Worm (Caenorhabditis elegans): ENCODE data around the gene C07G3.15.

C07G3.15 gene

DNA sequence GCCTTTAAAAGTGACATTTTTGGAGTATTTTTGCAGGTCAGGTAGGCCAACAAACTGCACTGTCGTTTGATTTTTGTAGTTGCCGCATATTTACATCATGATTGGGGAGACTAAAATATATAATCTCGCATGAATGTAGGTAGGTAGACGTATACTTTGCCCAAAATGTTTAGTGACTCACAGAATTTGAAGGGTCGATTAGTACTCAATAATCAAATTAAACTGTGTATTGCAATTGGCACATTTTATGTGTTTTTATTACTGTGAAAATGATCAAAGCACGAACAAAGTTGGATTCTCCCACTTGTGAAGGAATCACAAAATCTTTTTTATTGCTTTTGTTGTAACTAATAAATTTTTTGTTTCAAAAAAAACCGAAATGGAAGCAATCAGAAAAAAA is at the start of gene C07G3.15:
TSS of gene C07G3.15 (minus strand) at position 101 of the 400 bp plus-strand sequence.
- TF ChIP-seq nhr-23 (tag; optimal IDR thresholded peaks at IDR 0.05) = no peak
- TF ChIP-seq skn-1 (tag; optimal IDR thresholded peaks at IDR 0.05) = no peak
- no peak for TF ChIP-seq unc-39 (tag; optimal IDR thresholded peaks at IDR 0.05)
- no peak for TF ChIP-seq unc-62 (GFP tag; optimal IDR thresholded peaks at IDR 0.05)
- no peak for TF ChIP-seq gmeb-1 (tag; optimal IDR thresholded peaks at IDR 0.05)
- TF ChIP-seq aly-2 (tag; optimal IDR thresholded peaks at IDR 0.05) = no peak
- TF ChIP-seq lin-39 (tag; optimal IDR thresholded peaks at IDR 0.05) = no peak
- no peak for TF ChIP-seq egl-27 (tag; optimal IDR thresholded peaks at IDR 0.05)
- no peak for TF ChIP-seq nhr-11 (tag; optimal IDR thresholded peaks at IDR 0.05)
- TF ChIP-seq lin-13 (GFP tag; optimal IDR thresholded peaks at IDR 0.05) = no peak
- no peak for TF ChIP-seq elt-1 (tag; optimal IDR thresholded peaks at IDR 0.05)

DNA sequence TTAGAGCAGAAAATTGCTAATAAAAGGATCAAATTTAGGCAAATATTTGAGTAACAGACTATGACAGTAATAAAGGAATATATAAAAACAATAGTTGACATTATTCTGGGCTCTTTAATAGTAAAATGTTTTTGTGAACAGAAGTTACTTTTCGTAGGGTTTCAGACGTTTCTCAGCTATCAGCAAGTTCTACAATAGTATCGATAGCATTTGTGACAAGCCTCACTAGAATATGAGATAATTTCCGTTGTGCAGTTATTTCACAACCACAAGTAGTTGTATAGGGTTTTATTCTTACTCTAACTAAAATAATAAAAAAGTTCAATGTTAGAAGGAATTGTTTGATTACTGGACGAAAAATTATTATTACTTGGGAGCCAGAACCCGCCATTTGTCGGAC is 49.7 kb upstream of the C07G3.15 start, which contains the start of gene srbc-68:
TSS of gene srbc-68 (minus strand) at position 101 of the 400 bp plus-strand sequence.
- TF ChIP-seq crh-2 (tag; optimal IDR thresholded peaks at IDR 0.05) = no peak
- TF ChIP-seq nhr-77 (tag; optimal IDR thresholded peaks at IDR 0.05) = no peak

DNA sequence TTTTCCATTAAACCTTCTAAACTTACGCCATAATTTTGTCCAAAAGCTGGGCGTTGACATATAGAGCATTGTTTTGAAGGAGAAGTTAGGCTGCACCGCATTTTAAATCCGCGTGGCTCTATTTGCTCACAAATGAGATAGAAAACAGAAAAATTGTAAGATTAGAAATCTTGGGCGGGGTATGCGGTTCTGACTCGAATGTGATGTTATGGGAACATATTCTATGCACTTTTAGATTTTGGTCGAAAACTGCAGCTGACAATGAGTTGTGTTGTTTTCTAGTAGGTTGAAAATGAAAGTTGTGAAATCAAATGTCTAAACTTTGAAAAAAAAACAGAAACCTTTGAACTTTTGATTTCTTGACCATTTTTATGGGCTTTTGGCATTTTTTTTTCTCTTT is 46.6 kb upstream of the C07G3.15 start, which contains the start of gene nhr-222:
TSS of gene nhr-222 (minus strand) at position 101 of the 400 bp plus-strand sequence.
- TF ChIP-seq unc-62 (GFP tag; optimal IDR thresholded peaks at IDR 0.05) (no peak), ceh-16 (tag; optimal IDR thresholded peaks at IDR 0.05) (no peak), nhr-23 (tag; optimal IDR thresholded peaks at IDR 0.05) (no peak), lin-39 (tag; optimal IDR thresholded peaks at IDR 0.05) (no peak), nhr-11 (tag; optimal IDR thresholded peaks at IDR 0.05) (no peak), sem-4 (tag; optimal IDR thresholded peaks at IDR 0.05) (no peak), Y55F3AM.14 (GFP tag; optimal IDR thresholded peaks at IDR 0.05) (no peak), ztf-4 (tag; optimal IDR thresholded peaks at IDR 0.05) (no peak), mdl-1 (tag; optimal IDR thresholded peaks at IDR 0.05) (no peak), lin-11 (tag; optimal IDR thresholded peaks at IDR 0.05) (no peak), mab-5 (tag; optimal IDR thresholded peaks at IDR 0.05) (no peak), elt-1 (tag; optimal IDR thresholded peaks at IDR 0.05) (no peak), ceh-82 (tag; optimal IDR thresholded peaks at IDR 0.05) (no peak), C34F6.9 (tag; optimal IDR thresholded peaks at IDR 0.05) (no peak), gmeb-1 (tag; optimal IDR thresholded peaks at IDR 0.05) (no peak), egl-27 (tag; optimal IDR thresholded peaks at IDR 0.05) (no peak), ZK546.5 (tag; optimal IDR thresholded peaks at IDR 0.05) (no peak), aly-2 (tag; optimal IDR thresholded peaks at IDR 0.05) (no peak), nhr-21 (tag; optimal IDR thresholded peaks at IDR 0.05) (no peak)

DNA sequence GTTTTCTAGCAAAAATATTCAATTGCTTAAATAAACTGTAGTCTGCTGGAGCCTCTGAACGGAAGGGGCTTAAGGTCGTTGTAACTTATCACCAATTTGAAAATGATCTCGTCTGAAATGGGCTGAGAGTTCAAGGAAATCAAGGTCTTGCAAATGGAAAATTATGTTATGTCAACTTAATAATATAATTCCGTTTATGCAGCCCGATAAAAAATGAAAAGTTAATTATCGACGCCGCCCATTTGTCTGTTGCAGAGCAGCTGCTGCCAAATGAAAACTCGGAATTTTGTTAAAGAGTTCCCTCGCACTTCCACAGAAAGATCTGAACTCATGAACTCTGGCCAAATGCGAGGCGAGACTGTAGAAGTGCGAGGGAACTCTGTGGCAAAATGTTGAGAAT is 44.3 kb upstream of the C07G3.15 start, which contains the start of gene srbc-67:
TSS of gene srbc-67 (minus strand) at position 101 of the 400 bp plus-strand sequence.
- TF ChIP-seq dmd-4 (tag; optimal IDR thresholded peaks at IDR 0.05) (no peak), peb-1 (tag; optimal IDR thresholded peaks at IDR 0.05) (no peak), nhr-6 (tag; optimal IDR thresholded peaks at IDR 0.05) (no peak), ceh-82 (tag; optimal IDR thresholded peaks at IDR 0.05) (no peak), lin-39 (tag; optimal IDR thresholded peaks at IDR 0.05) (no peak), nhr-25 (tag; optimal IDR thresholded peaks at IDR 0.05) (no peak), nhr-10 (tag; optimal IDR thresholded peaks at IDR 0.05) (no peak), ztf-4 (tag; optimal IDR thresholded peaks at IDR 0.05) (no peak), mab-5 (tag; optimal IDR thresholded peaks at IDR 0.05) (no peak), Y55F3AM.14 (GFP tag; optimal IDR thresholded peaks at IDR 0.05) (no peak), ceh-16 (tag; optimal IDR thresholded peaks at IDR 0.05) (no peak), egl-27 (tag; optimal IDR thresholded peaks at IDR 0.05) (no peak), ZK546.5 (tag; optimal IDR thresholded peaks at IDR 0.05) (no peak)

DNA sequence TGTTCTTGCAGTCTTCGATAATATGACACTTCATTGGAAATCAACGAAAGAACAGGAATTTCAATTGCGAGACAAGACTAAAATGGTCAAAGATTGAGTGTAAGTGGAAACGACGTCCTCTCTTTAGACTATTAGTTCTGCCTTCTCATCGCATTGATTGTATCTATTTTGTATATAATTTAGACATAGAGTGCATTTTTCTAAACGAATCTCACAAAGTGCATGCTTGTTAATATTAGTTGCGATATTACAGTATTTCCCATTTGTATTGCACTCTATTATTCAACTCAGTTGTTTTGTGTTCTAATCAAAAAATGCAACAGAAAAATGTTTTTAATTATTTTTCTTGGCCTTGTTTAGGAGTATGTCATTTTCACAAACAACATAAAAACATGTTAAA is 41.5 kb upstream of the C07G3.15 start, which contains the start of gene nhr-93:
TSS of gene nhr-93 (minus strand) at position 101 of the 400 bp plus-strand sequence.
- TF ChIP-seq nhr-25 (tag; optimal IDR thresholded peaks at IDR 0.05) = no peak

DNA sequence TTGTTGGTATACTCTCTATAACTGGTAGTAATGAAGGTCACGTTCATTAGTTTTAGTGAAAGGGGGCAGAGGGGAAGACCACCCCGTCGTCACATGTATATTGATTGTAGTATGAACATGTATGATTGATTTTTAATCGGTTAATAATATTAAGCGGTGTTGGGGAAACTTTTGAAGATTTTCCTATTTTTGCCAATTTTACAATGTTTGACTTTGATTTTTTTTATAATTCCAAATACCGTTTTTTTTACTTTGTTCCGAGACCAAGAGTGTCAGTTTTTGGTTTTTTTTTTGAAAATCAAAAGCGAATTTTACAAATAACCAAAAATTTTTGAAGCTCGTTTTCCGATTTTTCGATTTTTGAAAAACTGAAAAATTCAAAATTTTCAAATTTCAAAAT is 38.5 kb upstream of the C07G3.15 start, which contains the start of gene nhr-221:
TSS of gene nhr-221 (minus strand) at position 101 of the 400 bp plus-strand sequence.
- no peak for TF ChIP-seq nhr-10 (tag; optimal IDR thresholded peaks at IDR 0.05)
- TF ChIP-seq fos-1 (tag; optimal IDR thresholded peaks at IDR 0.05) = no peak
- no peak for TF ChIP-seq mbf-1 (tag; optimal IDR thresholded peaks at IDR 0.05)
- no peak for TF ChIP-seq unc-55 (GFP tag; optimal IDR thresholded peaks at IDR 0.05)
- no peak for TF ChIP-seq egl-27 (tag; optimal IDR thresholded peaks at IDR 0.05)
- TF ChIP-seq nhr-25 (tag; optimal IDR thresholded peaks at IDR 0.05) = no peak
- TF ChIP-seq skn-1 (tag; optimal IDR thresholded peaks at IDR 0.05) = no peak
- no peak for TF ChIP-seq Y55F3AM.14 (GFP tag; optimal IDR thresholded peaks at IDR 0.05)
- TF ChIP-seq lin-11 (tag; optimal IDR thresholded peaks at IDR 0.05) = no peak
- no peak for TF ChIP-seq sem-4 (tag; optimal IDR thresholded peaks at IDR 0.05)
- no peak for TF ChIP-seq nhr-77 (tag; optimal IDR thresholded peaks at IDR 0.05)
- TF ChIP-seq ztf-1 (GFP tag; conservative IDR thresholded peaks at IDR 0.05) = no peak
